3 worm cellular contexts compared by ENCODE assay signal in the genomic region with DNA sequence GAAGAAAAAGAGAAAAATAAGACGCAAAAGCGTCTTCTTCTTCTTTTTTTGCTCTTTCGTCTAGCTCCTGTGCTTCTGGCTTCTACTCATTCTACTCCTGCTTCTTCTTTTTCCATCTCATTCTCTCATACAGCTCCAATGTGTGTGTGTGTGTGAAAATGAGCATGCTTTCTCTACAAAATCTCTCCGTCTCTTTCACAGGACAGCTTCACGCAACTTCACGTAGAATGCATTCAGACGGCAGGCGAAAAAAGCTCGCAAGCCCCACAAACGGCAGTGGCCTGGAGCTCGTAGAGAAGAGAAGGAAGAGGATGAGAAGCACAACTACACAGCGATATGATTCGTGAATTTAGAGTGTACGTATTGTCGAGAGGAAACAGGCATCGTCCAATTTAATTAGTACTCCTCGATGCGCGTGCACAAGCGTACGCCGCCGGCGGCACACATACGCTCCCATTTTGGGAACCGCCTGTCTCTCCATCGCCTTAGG.
TF ChIP-seq lines count a peak whose summit lies in the region.

No protein-coding gene starts in this region.

TF ChIP-seq in whole organism, L1 larva, 84 proteins besides CTCF, POLR2A, EP300 and RAD21 (continued from another document):
- TF ChIP-seq nhr-71 (tag; optimal IDR thresholded peaks at IDR 0.05; lab: Kevin White, UChicago) (peak; percentile 72), xbp-1 (tag; optimal IDR thresholded peaks at IDR 0.05; lab: Kevin White, UChicago) (peak; percentile 26), nhr-12 (tag; optimal IDR thresholded peaks at IDR 0.05; lab: Kevin White, UChicago) (no peak), sox-4 (tag; optimal IDR thresholded peaks at IDR 0.05; lab: Kevin White, UChicago) (no peak), lin-15B (tag; optimal IDR thresholded peaks at IDR 0.05; lab: Kevin White, UChicago) (no peak), grh-1 (GFP tag; IDR thresholded peaks at IDR 0.05; lab: Robert Waterston, UW) (no peak), pax-3 (tag; optimal IDR thresholded peaks at IDR 0.05; lab: Kevin White, UChicago) (peak; percentile 20), nhr-90 (tag; optimal IDR thresholded peaks at IDR 0.05; lab: Kevin White, UChicago; ENCODE audit: poor library complexity) (no peak), ceh-8 (GFP tag; optimal IDR thresholded peaks at IDR 0.05; lab: Kevin White, UChicago) (no peak), swsn-7 (tag; optimal IDR thresholded peaks at IDR 0.05; lab: Kevin White, UChicago) (peak; percentile 58), nhr-20 (tag; optimal IDR thresholded peaks at IDR 0.05; lab: Kevin White, UChicago) (no peak), egl-13 (tag; optimal IDR thresholded peaks at IDR 0.05; lab: Kevin White, UChicago) (peak; percentile 42), lsy-2 (tag; optimal IDR thresholded peaks at IDR 0.05; lab: Kevin White, UChicago) (peak; percentile 57 to 74), fkh-4 (tag; optimal IDR thresholded peaks at IDR 0.05; lab: Kevin White, UChicago; ENCODE audit: borderline replicate concordance) (no peak), hlh-17 (GFP tag; optimal IDR thresholded peaks at IDR 0.05; lab: Kevin White, UChicago; ENCODE audit: borderline replicate concordance) (no peak), irx-1 (tag; optimal IDR thresholded peaks at IDR 0.05; lab: Kevin White, UChicago) (peak; percentile 33), alr-1 (tag; optimal IDR thresholded peaks at IDR 0.05; lab: Kevin White, UChicago; ENCODE audit: borderline replicate concordance) (no peak), snu-23 (GFP tag; optimal IDR thresholded peaks at IDR 0.05; lab: Kevin White, UChicago) (peak; percentile 44), nhr-47 (tag; optimal IDR thresholded peaks at IDR 0.05; lab: Kevin White, UChicago) (peak; percentile 71), unc-86 (tag; optimal IDR thresholded peaks at IDR 0.05; lab: Kevin White, UChicago) (peak; percentile 68), ceh-88 (GFP tag; IDR thresholded peaks at IDR 0.05; lab: Robert Waterston, UW) (no peak), efl-1 (optimal IDR thresholded peaks at IDR 0.05; lab: Kevin White, UChicago) (peak; percentile 39 to 41), efl-1 (GFP tag; optimal IDR thresholded peaks at IDR 0.05 in 1 of 2; lab: Kevin White, UChicago) (peak in 1 of 2 experiments; percentile 17), tbx-2 (tag; optimal IDR thresholded peaks at IDR 0.05; lab: Kevin White, UChicago) (peak; percentile 46), ztf-4 (tag; optimal IDR thresholded peaks at IDR 0.05; lab: Kevin White, UChicago) (peak; percentile 12), unc-30 (tag; optimal IDR thresholded peaks at IDR 0.05; lab: Kevin White, UChicago) (no peak), lir-3 (tag; optimal IDR thresholded peaks at IDR 0.05; lab: Kevin White, UChicago; ENCODE audit: poor library complexity) (peak; percentile 19), tlp-1 (tag; optimal IDR thresholded peaks at IDR 0.05; lab: Kevin White, UChicago) (no peak), elt-2 (tag; optimal IDR thresholded peaks at IDR 0.05; lab: Kevin White, UChicago) (no peak), unc-98 (GFP tag; IDR thresholded peaks at IDR 0.05; lab: Robert Waterston, UW) (no peak), mab-9 (GFP tag; IDR thresholded peaks at IDR 0.05; lab: Robert Waterston, UW) (no peak)

TF ChIP-seq in whole organism, L4 larva, 104 proteins besides CTCF, POLR2A, EP300 and RAD21 (continued from another document):
- TF ChIP-seq egl-43 (GFP tag; IDR thresholded peaks at IDR 0.05; lab: Robert Waterston, UW) (peak; percentile 61; the same call in 1 of the 2 replicates), zip-2 (tag; optimal IDR thresholded peaks at IDR 0.05; lab: Kevin White, UChicago) (no peak), daf-8 (GFP tag; IDR thresholded peaks at IDR 0.05; lab: Robert Waterston, UW) (no peak), lin-13 (GFP tag; optimal IDR thresholded peaks at IDR 0.05; lab: Kevin White, UChicago) (no peak), gei-8 (GFP tag; optimal IDR thresholded peaks at IDR 0.05; lab: Kevin White, UChicago) (no peak), ces-1 (GFP tag; optimal IDR thresholded peaks at IDR 0.05; lab: Kevin White, UChicago) (peak; percentile 44), daf-19 (GFP tag; conservative IDR thresholded peaks at IDR 0.05; lab: Robert Waterston, UW) (no peak), skn-1 (tag; optimal IDR thresholded peaks at IDR 0.05; lab: Kevin White, UChicago) (no peak)

TF ChIP-seq in whole organism, late embryonic, 69 proteins besides CTCF, POLR2A, EP300 and RAD21 (continued from another document):
- TF ChIP-seq tbx-7 (tag; optimal IDR thresholded peaks at IDR 0.05; lab: Kevin White, UChicago) = no peak
- no peak for TF ChIP-seq elt-4 (tag; optimal IDR thresholded peaks at IDR 0.05; lab: Kevin White, UChicago)
- no peak for TF ChIP-seq sdc-2 (tag; optimal IDR thresholded peaks at IDR 0.05; lab: Kevin White, UChicago)
- no peak for TF ChIP-seq hlh-13 (GFP tag; optimal IDR thresholded peaks at IDR 0.05; lab: Kevin White, UChicago)
- no peak for TF ChIP-seq npax-4 (tag; optimal IDR thresholded peaks at IDR 0.05; lab: Kevin White, UChicago)
- TF ChIP-seq hlh-6 (tag; optimal IDR thresholded peaks at IDR 0.05; lab: Kevin White, UChicago) = peak; percentile 51
- TF ChIP-seq ceh-9 (tag; optimal IDR thresholded peaks at IDR 0.05; lab: Kevin White, UChicago) = no peak
- no peak for TF ChIP-seq mec-3 (tag; optimal IDR thresholded peaks at IDR 0.05; lab: Kevin White, UChicago; ENCODE audit: borderline replicate concordance)
- peak; percentile 34 for TF ChIP-seq ttx-3 (tag; optimal IDR thresholded peaks at IDR 0.05; lab: Kevin White, UChicago)
- no peak for TF ChIP-seq pha-4 (tag; optimal IDR thresholded peaks at IDR 0.05; lab: Kevin White, UChicago)
- no peak for TF ChIP-seq rnt-1 (tag; optimal IDR thresholded peaks at IDR 0.05; lab: Kevin White, UChicago)
- TF ChIP-seq unc-3 (GFP tag; conservative IDR thresholded peaks at IDR 0.05; lab: Robert Waterston, UW) = no peak
- TF ChIP-seq unc-3 (tag; optimal IDR thresholded peaks at IDR 0.05; lab: Kevin White, UChicago) = no peak
- TF ChIP-seq ceh-30 (tag; optimal IDR thresholded peaks at IDR 0.05; lab: Kevin White, UChicago) = no peak
TF ChIP-seq in whole organism, late embryonic: peak in this region for 12.
